Worm (Caenorhabditis elegans): ENCODE measurements around the gene math-42.

math-42 gene

DNA sequence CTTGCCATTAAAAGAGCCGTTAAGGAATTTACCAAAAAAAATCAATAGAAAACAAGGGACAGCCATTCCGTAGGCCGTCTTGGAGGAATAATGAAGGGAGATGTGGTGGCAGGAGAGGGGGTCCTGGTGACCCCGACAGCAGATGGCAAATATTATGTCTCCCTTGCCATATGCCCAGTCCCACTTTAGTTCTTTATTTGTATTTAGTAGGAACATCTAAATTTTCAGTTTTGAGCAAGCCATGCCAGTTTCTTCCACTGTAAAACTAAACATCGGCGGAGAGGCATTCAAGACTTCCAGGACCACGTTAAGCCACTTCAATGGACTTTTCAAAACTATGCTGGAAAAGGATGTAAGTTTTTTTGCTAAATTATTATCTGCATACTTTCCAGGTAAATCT lies 37.5 kb downstream of the math-42 start, which contains the start of gene C40A11.4:
Gene C40A11.4, plus strand, starts transcription at position 188 of the 400 bp plus-strand sequence.
- TF ChIP-seq nhr-25 (tag; optimal IDR thresholded peaks at IDR 0.05) (no peak), nhr-12 (tag; optimal IDR thresholded peaks at IDR 0.05) (no peak), nhr-77 (tag; optimal IDR thresholded peaks at IDR 0.05) (no peak), nhr-67 (tag; optimal IDR thresholded peaks at IDR 0.05) (no peak), tbx-2 (tag; optimal IDR thresholded peaks at IDR 0.05) (no peak), egl-27 (tag; optimal IDR thresholded peaks at IDR 0.05) (no peak), ceh-82 (tag; optimal IDR thresholded peaks at IDR 0.05) (no peak), fos-1 (tag; optimal IDR thresholded peaks at IDR 0.05) (no peak), ama-1 (optimal IDR thresholded peaks at IDR 0.05) (no peak), R02D3.7 (tag; optimal IDR thresholded peaks at IDR 0.05) (no peak), elt-1 (tag; optimal IDR thresholded peaks at IDR 0.05) (no peak)

DNA sequence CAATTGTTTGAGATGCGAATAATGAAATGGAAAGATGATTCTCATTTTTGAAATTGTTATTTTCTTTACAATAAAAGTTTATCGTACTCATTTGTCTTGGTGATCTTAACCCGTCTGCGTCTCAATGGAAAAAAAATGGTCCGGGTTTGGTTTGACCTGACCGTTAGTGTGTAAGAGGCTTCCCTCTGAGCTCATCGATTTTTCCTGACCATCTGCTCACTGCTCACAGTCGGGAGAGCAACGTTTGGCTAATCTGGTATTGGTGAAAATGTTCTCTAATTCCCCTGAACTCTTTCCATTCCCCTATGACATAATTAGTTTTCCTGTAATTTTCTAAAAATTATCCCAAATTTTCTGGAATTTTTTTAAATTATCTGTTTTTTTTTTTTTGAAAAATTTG lies 39.2 kb downstream of the math-42 start:
- no peak for TF ChIP-seq hmg-11 (tag; optimal IDR thresholded peaks at IDR 0.05)
- no peak for TF ChIP-seq daf-12 (tag; optimal IDR thresholded peaks at IDR 0.05)
- no peak for TF ChIP-seq nhr-67 (tag; optimal IDR thresholded peaks at IDR 0.05)

DNA sequence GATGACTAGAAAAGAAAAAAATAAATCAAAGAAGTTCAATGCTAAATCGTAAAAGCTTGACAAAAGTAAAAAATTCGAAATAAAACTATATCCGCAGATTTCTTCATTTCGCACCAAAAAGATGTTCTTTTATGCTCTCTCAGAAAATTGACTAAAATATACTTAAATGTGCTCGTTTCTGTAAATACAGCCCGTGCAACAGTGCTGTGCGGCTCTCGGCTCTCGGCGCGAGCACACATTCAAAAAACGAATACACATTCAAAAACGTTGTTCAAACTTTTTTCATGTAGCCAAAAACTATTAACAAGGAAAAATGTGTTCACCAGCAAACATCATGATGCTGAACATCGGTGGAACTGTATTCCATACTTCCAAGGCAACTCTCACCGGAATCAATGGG lies 41.1 kb downstream of the math-42 start, which contains the start of gene C40A11.3:
Gene C40A11.3, plus strand, starts transcription at position 301 of the 400 bp plus-strand sequence.
- TF ChIP-seq hmg-11 (tag; optimal IDR thresholded peaks at IDR 0.05) (no peak), egl-27 (tag; optimal IDR thresholded peaks at IDR 0.05) (no peak), sea-2 (GFP tag; optimal IDR thresholded peaks at IDR 0.05) (no peak), nhr-11 (tag; optimal IDR thresholded peaks at IDR 0.05) (no peak), nhr-76 (tag; optimal IDR thresholded peaks at IDR 0.05) (no peak), R02D3.7 (tag; optimal IDR thresholded peaks at IDR 0.05) (no peak), unc-39 (tag; optimal IDR thresholded peaks at IDR 0.05) (no peak), ama-1 (optimal IDR thresholded peaks at IDR 0.05) (no peak), aly-2 (tag; optimal IDR thresholded peaks at IDR 0.05) (no peak), lin-15B (tag; optimal IDR thresholded peaks at IDR 0.05) (no peak), ceh-9 (tag; optimal IDR thresholded peaks at IDR 0.05) (no peak)

DNA sequence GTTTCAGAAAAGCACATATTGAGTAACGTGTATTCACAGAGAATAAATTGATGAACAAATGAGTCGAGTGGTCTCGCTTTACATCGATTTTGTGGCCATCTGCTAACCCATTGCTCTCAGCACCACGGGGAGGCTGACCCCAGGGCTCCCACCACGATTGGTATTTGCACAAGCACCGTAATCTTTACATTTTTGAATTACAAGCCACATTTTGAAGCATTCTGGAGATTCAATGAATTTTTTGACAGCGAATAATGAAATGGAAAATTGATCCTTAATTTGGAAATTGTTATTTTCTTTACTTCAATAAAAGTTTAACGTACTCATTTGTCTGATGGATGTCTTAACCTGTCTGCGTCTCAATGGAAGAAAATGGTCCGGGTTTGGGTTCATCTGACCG lies 45.8 kb downstream of the math-42 start, which contains the start of gene C40A11.6:
Gene C40A11.6, minus strand, starts transcription at position 101 of the 400 bp plus-strand sequence.
- TF ChIP-seq pqm-1 (tag; optimal IDR thresholded peaks at IDR 0.05) = no peak
- TF ChIP-seq nhr-12 (tag; optimal IDR thresholded peaks at IDR 0.05) = no peak
- no peak for TF ChIP-seq nhr-77 (tag; optimal IDR thresholded peaks at IDR 0.05)
- no peak for TF ChIP-seq nhr-237 (tag; optimal IDR thresholded peaks at IDR 0.05)
- no peak for TF ChIP-seq elt-3 (tag; optimal IDR thresholded peaks at IDR 0.05)
- no peak for TF ChIP-seq eor-1 (tag; optimal IDR thresholded peaks at IDR 0.05)
- no peak for TF ChIP-seq fos-1 (tag; optimal IDR thresholded peaks at IDR 0.05)
- TF ChIP-seq ztf-11 (tag; optimal IDR thresholded peaks at IDR 0.05) = no peak
- TF ChIP-seq elt-1 (tag; optimal IDR thresholded peaks at IDR 0.05) = no peak
- TF ChIP-seq nhr-28 (tag; optimal IDR thresholded peaks at IDR 0.05) = no peak
- no peak for TF ChIP-seq fkh-10 (GFP tag; optimal IDR thresholded peaks at IDR 0.05)
- no peak for TF ChIP-seq nhr-25 (tag; optimal IDR thresholded peaks at IDR 0.05)
- no peak for TF ChIP-seq egl-5 (tag; optimal IDR thresholded peaks at IDR 0.05)

DNA sequence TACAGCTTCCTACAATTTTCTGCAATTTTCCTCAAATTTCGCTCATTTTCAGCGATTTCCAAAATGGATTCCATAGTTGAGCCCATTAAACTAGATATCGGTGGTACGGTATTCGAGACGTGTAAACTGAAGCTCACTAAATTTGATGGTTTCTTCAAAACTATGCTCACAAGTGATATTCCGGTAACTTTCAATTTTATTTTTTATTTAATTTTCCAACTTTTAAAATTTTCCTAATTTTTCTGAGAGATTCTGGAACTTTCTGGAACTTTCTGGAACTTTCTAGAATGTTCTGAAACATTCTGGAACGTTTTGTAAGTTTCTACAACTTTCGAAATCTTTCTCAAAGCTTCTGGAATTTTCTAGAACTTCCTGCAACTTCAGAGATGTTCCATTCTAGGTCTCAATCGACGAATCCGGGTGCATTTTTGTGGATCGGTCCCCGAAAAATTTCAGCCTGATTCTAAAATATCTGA lies 47.2 kb downstream of the math-42 start, which contains the start of gene C40A11.2:
Gene C40A11.2, plus strand, starts transcription at position 51 of the 476 bp plus-strand sequence.
- no peak for TF ChIP-seq ztf-4 (tag; optimal IDR thresholded peaks at IDR 0.05)

DNA sequence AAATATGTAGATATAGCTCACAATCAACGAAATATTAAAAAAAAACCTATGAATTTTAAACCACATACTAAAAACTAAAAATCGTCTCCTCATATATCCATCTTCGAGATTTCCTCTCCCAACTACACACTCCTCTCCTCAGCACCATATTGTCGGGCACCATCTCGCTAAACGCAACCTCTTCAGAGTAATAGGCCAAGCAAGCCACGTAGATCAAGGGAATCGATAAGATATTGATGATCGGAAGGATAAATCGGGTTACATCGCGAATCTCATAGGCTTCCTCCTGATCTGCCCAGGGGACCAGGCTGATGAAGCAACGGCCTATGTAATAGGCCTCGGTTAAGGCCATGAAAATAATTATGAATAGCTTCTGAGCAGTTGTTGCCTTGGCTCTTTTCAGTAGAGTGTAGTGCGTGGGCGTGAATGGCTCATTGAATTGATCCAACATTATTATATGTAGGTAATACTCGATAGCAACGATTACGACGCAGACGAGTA lies 50.8 kb downstream of the math-42 start, which contains the start of the genes C40A11.7 and C40A11.8:
Gene C40A11.7, minus strand, starts transcription at position 101 of the 501 bp plus-strand sequence.
Gene C40A11.8, minus strand, starts transcription at position 451 of the 501 bp plus-strand sequence.
- TF ChIP-seq nhr-11 (tag; optimal IDR thresholded peaks at IDR 0.05) (no peak), sea-2 (GFP tag; optimal IDR thresholded peaks at IDR 0.05) (no peak), elt-3 (tag; optimal IDR thresholded peaks at IDR 0.05) (no peak), nhr-67 (tag; optimal IDR thresholded peaks at IDR 0.05) (no peak), hmg-11 (tag; optimal IDR thresholded peaks at IDR 0.05) (no peak), ceh-82 (tag; optimal IDR thresholded peaks at IDR 0.05) (no peak), nhr-28 (tag; optimal IDR thresholded peaks at IDR 0.05) (no peak), lin-39 (tag; optimal IDR thresholded peaks at IDR 0.05) (no peak), mml-1 (tag; optimal IDR thresholded peaks at IDR 0.05) (no peak), ztf-4 (tag; optimal IDR thresholded peaks at IDR 0.05) (no peak), ZK546.5 (tag; optimal IDR thresholded peaks at IDR 0.05) (no peak), ceh-16 (tag; optimal IDR thresholded peaks at IDR 0.05) (no peak), nhr-23 (tag; optimal IDR thresholded peaks at IDR 0.05) (no peak)

Measured in whole organism, L3 larva.